Fruit fly (Drosophila melanogaster): ENCODE measurements around the gene ArgRS.

The ArgRS gene

DNA sequence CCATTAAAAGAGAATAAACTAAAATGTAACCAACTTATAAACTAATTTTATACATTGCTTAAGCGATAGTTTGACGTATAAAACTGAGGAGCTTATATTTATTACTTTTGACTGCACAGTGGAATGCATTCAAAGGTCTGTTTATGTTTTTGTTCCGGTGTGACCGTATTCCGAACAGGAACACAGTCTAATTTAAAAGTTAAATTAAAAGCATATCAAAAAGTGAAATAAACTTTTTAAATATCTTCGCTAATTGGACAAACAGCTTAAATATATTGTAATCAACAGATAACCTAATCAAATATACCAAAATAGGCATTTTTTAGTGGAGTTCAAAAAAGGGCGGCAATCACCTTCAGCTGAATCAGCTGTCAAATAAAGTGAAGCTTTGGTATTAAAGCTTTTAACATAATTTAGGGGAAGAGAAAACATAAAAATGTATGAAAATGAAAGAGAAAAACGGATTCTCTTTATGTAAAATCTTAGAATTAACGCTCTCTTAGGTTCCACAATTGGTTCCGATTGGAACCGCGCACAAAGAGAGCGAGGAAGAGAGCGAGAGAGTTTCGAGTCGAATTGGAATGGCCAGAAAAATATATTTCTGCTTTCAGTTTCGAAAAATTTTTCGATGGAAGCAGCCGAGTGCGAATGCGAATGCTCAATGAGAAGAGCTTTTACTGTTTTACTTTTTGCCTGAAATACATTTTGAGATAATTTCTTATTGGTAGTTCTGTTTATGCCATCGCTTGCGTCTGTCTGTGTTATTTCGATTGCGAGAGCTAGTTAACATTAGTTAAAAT lies 40.0 kb downstream of the ArgRS start, which contains the start of the genes PGRP-LE and sd:
TSS of gene PGRP-LE (minus strand) at position 117 of the 800 bp plus-strand sequence.
TSS of gene sd (plus strand) at position 607 of the 800 bp plus-strand sequence.
- TF ChIP-seq CG4496 (GFP tag; IDR thresholded peaks at IDR 0.05) (no peak), Ets98B (GFP tag; IDR thresholded peaks at IDR 0.05) (peak; percentile 54; the same call in 1 of the 2 replicates)

DNA sequence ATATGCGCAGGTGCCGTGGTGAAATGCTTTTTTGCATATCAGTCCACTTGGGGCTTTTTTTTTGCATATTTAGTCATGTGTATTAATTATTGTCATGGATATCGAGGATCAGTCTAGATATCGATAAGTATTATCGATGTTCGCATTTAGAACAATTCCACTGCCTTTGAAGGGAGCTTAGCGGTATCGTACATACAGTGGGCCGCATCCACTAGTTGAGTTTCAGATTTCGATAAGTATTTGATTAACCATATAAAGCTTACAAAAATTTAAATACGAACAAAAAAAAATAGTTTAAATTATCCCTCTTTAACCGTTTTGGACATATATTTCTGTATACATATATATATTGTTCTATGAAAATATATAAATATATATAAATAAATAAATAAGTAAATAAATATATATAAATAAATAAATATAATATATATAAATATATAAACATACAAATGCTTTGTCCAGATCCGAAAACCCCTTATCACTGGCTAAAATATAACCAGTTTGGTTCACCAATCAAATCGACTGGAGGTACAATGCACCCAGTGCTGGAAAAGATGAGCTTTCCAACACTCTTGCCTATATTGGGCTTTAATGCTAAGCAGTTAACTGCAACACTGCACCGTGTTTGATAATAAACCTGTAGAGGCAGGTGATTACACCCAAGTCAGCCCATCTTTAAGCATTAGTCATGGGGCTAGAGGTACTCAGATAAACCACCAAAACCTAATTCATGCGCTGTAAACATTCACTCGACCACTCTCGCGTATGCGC lies 40.9 kb downstream of the ArgRS start:
- no peak for TF ChIP-seq rn (GFP tag; IDR thresholded peaks at IDR 0.05)
- no peak for TF ChIP-seq CG8301 (tag; optimal IDR thresholded peaks at IDR 0.05)
- peak; percentile 0 for TF ChIP-seq CG34367 (tag; optimal IDR thresholded peaks at IDR 0.05)
- no peak for TF ChIP-seq CG13204 (GFP tag; optimal IDR thresholded peaks at IDR 0.05)
- TF ChIP-seq CG15710 (tag; optimal IDR thresholded peaks at IDR 0.05) = peak; percentile 3
- no peak for TF ChIP-seq CG32121 (GFP tag; IDR thresholded peaks at IDR 0.05)
- TF ChIP-seq CG12605 (GFP tag; IDR thresholded peaks at IDR 0.05) = no peak
- TF ChIP-seq Pif1A (GFP tag; optimal IDR thresholded peaks at IDR 0.05) = no peak
- no peak for TF ChIP-seq CG14655 (GFP tag; optimal IDR thresholded peaks at IDR 0.05)
- 0 out of 3 replicates have a peak, but pooled peaks have one; percentile 32 for TF ChIP-seq CG4496 (GFP tag; IDR thresholded peaks at IDR 0.05)
- TF ChIP-seq CG10348 (GFP tag; IDR thresholded peaks at IDR 0.05) = no peak
- no peak for TF ChIP-seq D1 (tag; optimal IDR thresholded peaks at IDR 0.05)
- no peak for TF ChIP-seq Snoo (tag; optimal IDR thresholded peaks at IDR 0.05)
- no peak for TF ChIP-seq fd96Ca (GFP tag; IDR thresholded peaks at IDR 0.05)
- no peak for TF ChIP-seq Pif1B (GFP tag; optimal IDR thresholded peaks at IDR 0.05)
- no peak for TF ChIP-seq Ets98B (GFP tag; IDR thresholded peaks at IDR 0.05)
- TF ChIP-seq CG9948 (tag; optimal IDR thresholded peaks at IDR 0.05) = peak; percentile 21
- TF ChIP-seq CG17806 (tag; optimal IDR thresholded peaks at IDR 0.05) = peak; percentile 22
- TF ChIP-seq CG8159 (tag; optimal IDR thresholded peaks at IDR 0.05) = peak; percentile 22
- TF ChIP-seq EcR (GFP tag; optimal IDR thresholded peaks at IDR 0.05) = no peak
- no peak for TF ChIP-seq gl (tag; optimal IDR thresholded peaks at IDR 0.05)

DNA sequence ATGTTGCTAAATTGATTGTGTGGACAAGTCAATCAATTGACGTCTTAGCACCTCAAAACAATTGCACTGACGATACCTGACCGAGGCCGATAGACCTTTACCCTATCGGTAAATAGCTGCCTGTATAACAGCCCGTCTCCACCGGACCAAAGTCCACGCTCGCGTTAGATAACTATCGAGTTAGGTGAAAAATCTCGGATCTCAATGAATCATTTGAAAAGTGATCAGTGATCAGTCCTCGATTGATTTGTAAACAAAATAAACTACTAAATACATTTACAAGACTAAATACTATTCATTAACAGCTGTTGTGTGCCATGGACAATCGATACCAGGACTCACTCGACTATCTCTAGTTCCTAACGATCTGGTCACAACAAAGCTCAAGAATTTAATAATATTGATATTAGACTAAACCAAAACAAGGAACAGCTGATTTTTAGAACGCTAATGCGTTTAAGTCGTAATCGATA lies 44.8 kb downstream of the ArgRS start, which contains the start of the genes sordd2 and CG15602:
TSS of gene sordd2 (minus strand) at position 78 of the 473 bp plus-strand sequence.
TSS of gene CG15602 (plus strand) at position 342 of the 473 bp plus-strand sequence.
- TF ChIP-seq CG4496 (GFP tag; IDR thresholded peaks at IDR 0.05) = peak; percentile 52; the same call in 2 of the 3 replicates

DNA sequence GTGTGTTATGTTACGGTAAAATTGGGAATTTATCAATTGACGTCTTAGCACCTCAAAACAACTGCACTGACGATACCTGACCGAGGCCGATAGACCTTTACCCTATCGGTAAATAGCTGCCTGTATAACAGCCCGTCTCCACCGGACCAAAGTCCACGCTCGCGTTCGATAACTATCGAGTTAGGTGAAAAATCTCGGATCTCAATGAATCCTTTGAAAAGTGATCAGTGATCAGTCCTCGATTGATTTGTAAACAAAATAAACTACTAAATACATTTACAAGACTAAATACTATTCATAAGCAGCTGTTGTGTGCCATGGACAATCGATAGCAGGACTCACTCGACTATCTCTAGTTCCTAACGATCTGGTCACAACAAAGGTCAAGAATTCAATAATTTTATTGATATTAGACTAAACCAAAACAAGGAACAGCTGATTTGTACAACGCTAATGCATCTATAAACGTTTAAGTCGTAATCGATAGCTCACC lies 47.9 kb downstream of the ArgRS start, which contains the start of gene sordd1:
TSS of gene sordd1 (minus strand) at position 78 of the 493 bp plus-strand sequence.
- TF ChIP-seq CG32121 (GFP tag; IDR thresholded peaks at IDR 0.05) (0 out of 2 replicates have a peak, but pooled peaks have one; percentile 15), Ets98B (GFP tag; IDR thresholded peaks at IDR 0.05) (0 out of 2 replicates have a peak, but pooled peaks have one; percentile 14), CG12605 (GFP tag; IDR thresholded peaks at IDR 0.05) (0 out of 2 replicates have a peak, but pooled peaks have one; percentile 6), CG4496 (GFP tag; IDR thresholded peaks at IDR 0.05) (peak; percentile 55; the same call in 2 of the 3 replicates)

Measured in whole organism, pupa.